Fruit fly (Drosophila melanogaster): ENCODE measurements around the gene CG45690.

Gene CG45690

DNA sequence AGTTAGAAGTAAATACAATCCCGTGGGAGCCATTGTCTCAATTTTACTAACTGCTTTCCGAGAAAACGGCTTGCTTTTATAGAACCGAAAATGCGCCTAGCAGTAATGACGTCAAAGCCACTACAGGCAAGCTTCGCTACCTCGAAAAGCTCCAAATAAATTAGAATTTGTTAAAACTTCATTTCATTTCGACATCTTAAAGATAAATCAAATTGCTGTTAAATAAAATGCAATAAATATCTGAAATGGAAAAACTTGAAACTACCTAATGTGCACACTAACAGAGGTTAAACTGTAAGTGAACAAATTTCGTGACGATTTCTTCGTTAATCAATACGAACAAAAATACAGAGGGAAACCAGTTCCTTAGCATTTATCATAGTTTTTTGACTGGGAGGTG is 39.9 kb downstream of the CG45690 start, which contains the start of gene CG7300 (continued):
- TF ChIP-seq CG17328 (GFP tag; IDR thresholded peaks at IDR 0.05) (peak; percentile 49), GATAe (GFP tag; conservative IDR thresholded peaks at IDR 0.05) (0 out of 2 replicates have a peak, but pooled peaks have one; percentile 40), CG2202 (tag; optimal IDR thresholded peaks at IDR 0.05) (no peak), gcm2 (GFP tag; optimal IDR thresholded peaks at IDR 0.05) (no peak), nerfin-1 (tag; optimal IDR thresholded peaks at IDR 0.05) (no peak), CG9437 (GFP tag; optimal IDR thresholded peaks at IDR 0.05) (no peak), CG3065 (GFP tag; optimal IDR thresholded peaks at IDR 0.05) (no peak), exex (tag; optimal IDR thresholded peaks at IDR 0.05) (no peak), ato (GFP tag; IDR thresholded peaks at IDR 0.05; ENCODE audit: partially characterized antibody) (no peak), gsb (GFP tag; IDR thresholded peaks at IDR 0.05) (0 out of 2 replicates have a peak, but pooled peaks have one; percentile 38), danr (GFP tag; IDR thresholded peaks at IDR 0.05) (no peak), ewg (GFP tag; optimal IDR thresholded peaks at IDR 0.05) (no peak), TFAM (GFP tag; optimal IDR thresholded peaks at IDR 0.05) (no peak), btn (GFP tag; optimal IDR thresholded peaks at IDR 0.05) (no peak), CG15514 (GFP tag; optimal IDR thresholded peaks at IDR 0.05) (peak; percentile 23), CG10959 (GFP tag; IDR thresholded peaks at IDR 0.05) (no peak), Rx (GFP tag; IDR thresholded peaks at IDR 0.05) (no peak), tio (GFP tag; optimal IDR thresholded peaks at IDR 0.05) (peak; percentile 18), amos (GFP tag; IDR thresholded peaks at IDR 0.05; ENCODE audit: partially characterized antibody) (no peak), CG15011 (GFP tag; optimal IDR thresholded peaks at IDR 0.05) (no peak), slou (GFP tag; optimal IDR thresholded peaks at IDR 0.05) (peak; percentile 21), CG17359 (tag; optimal IDR thresholded peaks at IDR 0.05) (peak; percentile 61), CG16815 (GFP tag; optimal IDR thresholded peaks at IDR 0.05) (peak; percentile 15), odd (GFP tag; optimal IDR thresholded peaks at IDR 0.05) (no peak), D (optimal IDR thresholded peaks at IDR 0.05) (no peak), D (GFP tag; optimal IDR thresholded peaks at IDR 0.05) (peak; percentile 0), Oli (tag; optimal IDR thresholded peaks at IDR 0.05) (peak; percentile 57), CG30020 (tag; optimal IDR thresholded peaks at IDR 0.05) (no peak), CG2199 (GFP tag; IDR thresholded peaks at IDR 0.05) (no peak), Bgb (GFP tag; IDR thresholded peaks at IDR 0.05; ENCODE audit: partially characterized antibody) (no peak), insv (GFP tag; optimal IDR thresholded peaks at IDR 0.05) (no peak), NK7.1 (GFP tag; optimal IDR thresholded peaks at IDR 0.05) (peak; percentile 12), Opbp (GFP tag; IDR thresholded peaks at IDR 0.05; ENCODE audit: partially characterized antibody) (no peak), sna (GFP tag; IDR thresholded peaks at IDR 0.05; ENCODE audit: partially characterized antibody) (no peak), NC2β (GFP tag; optimal IDR thresholded peaks at IDR 0.05) (no peak), CG14860 (GFP tag; IDR thresholded peaks at IDR 0.05; ENCODE audit: partially characterized antibody) (no peak), CG17912 (GFP tag; optimal IDR thresholded peaks at IDR 0.05) (no peak), YL-1 (GFP tag; optimal IDR thresholded peaks at IDR 0.05) (no peak), ind (GFP tag; optimal IDR thresholded peaks at IDR 0.05) (peak; percentile 63), Poxn (GFP tag; IDR thresholded peaks at IDR 0.05) (no peak), CG16863 (GFP tag; optimal IDR thresholded peaks at IDR 0.05) (no peak), pho (GFP tag; optimal IDR thresholded peaks at IDR 0.05) (peak; percentile 36), CG11723 (GFP tag; optimal IDR thresholded peaks at IDR 0.05) (no peak), Meics (GFP tag; optimal IDR thresholded peaks at IDR 0.05) (peak; percentile 68), bcd (GFP tag; optimal IDR thresholded peaks at IDR 0.05) (peak; percentile 58), CTCF (GFP tag; optimal IDR thresholded peaks at IDR 0.05) (no peak), Deaf1 (tag; optimal IDR thresholded peaks at IDR 0.05) (no peak), tin (GFP tag; optimal IDR thresholded peaks at IDR 0.05) (peak; percentile 50), CG11398 (GFP tag; optimal IDR thresholded peaks at IDR 0.05) (no peak), pan (optimal IDR thresholded peaks at IDR 0.05) (no peak), pan (GFP tag; optimal IDR thresholded peaks at IDR 0.05 in 1 of 2, IDR thresholded peaks at IDR 0.05 in 1 of 2) (peak in 1 of 2 experiments; percentile 72), ranshi (GFP tag; IDR thresholded peaks at IDR 0.05) (no peak)

Data from whole organism, embryonic.